Worm (Caenorhabditis elegans): Measurements from ENCODE around the gene B0001.7.

Gene B0001.7

ce11 chrIV:12120536-12120935 lies 33.5 kb downstream of the B0001.7 start:
- TF ChIP-seq nfya-1 (tag; optimal IDR thresholded peaks at IDR 0.05) (peak; percentile 88), pha-2 (tag; optimal IDR thresholded peaks at IDR 0.05) (no peak)

- TF ChIP-seq unc-42 (tag; optimal IDR thresholded peaks at IDR 0.05) (peak; percentile 91), fkh-6 (tag; optimal IDR thresholded peaks at IDR 0.05) (no peak)
Measured at ce11 chrIV:12114498-12114897, 39.5 kb downstream of the B0001.7 start.

- TF ChIP-seq ceh-18 (tag; optimal IDR thresholded peaks at IDR 0.05), result peak; percentile 62
- TF ChIP-seq ceh-9 (tag; optimal IDR thresholded peaks at IDR 0.05), result no peak
Measured at ce11 chrIV:12113056-12113455, 41.0 kb downstream of the B0001.7 start.

- TF ChIP-seq rnt-1 (tag; optimal IDR thresholded peaks at IDR 0.05), result no peak
- TF ChIP-seq ceh-30 (tag; optimal IDR thresholded peaks at IDR 0.05), result no peak
- TF ChIP-seq ceh-31 (tag; optimal IDR thresholded peaks at IDR 0.05), result no peak
- no peak for TF ChIP-seq ztf-16 (tag; optimal IDR thresholded peaks at IDR 0.05)
- TF ChIP-seq K02D7.2 (tag; optimal IDR thresholded peaks at IDR 0.05), result no peak
- TF ChIP-seq che-1 (tag; optimal IDR thresholded peaks at IDR 0.05), result no peak
- TF ChIP-seq dve-1 (tag; optimal IDR thresholded peaks at IDR 0.05), result no peak
- no peak for TF ChIP-seq ceh-6 (GFP tag; optimal IDR thresholded peaks at IDR 0.05)
- no peak for TF ChIP-seq fkh-10 (GFP tag; optimal IDR thresholded peaks at IDR 0.05)
- TF ChIP-seq nhr-232 (tag; optimal IDR thresholded peaks at IDR 0.05), result no peak
- TF ChIP-seq K09A11.1 (tag; optimal IDR thresholded peaks at IDR 0.05; ENCODE audit: insufficient read depth), result no peak
- TF ChIP-seq tbx-2 (tag; optimal IDR thresholded peaks at IDR 0.05), result no peak
- TF ChIP-seq elt-4 (tag; optimal IDR thresholded peaks at IDR 0.05), result no peak
- TF ChIP-seq mec-3 (tag; optimal IDR thresholded peaks at IDR 0.05; ENCODE audit: borderline replicate concordance), result no peak
Measured at ce11 chrIV:12111477-12111876, 42.6 kb downstream of the B0001.7 start, which contains the start of gene dlc-2. TSS of gene dlc-2 (minus strand) at chrIV:12111577.

- no peak for TF ChIP-seq elt-2 (tag; optimal IDR thresholded peaks at IDR 0.05)
- TF ChIP-seq fax-1 (tag; optimal IDR thresholded peaks at IDR 0.05), result no peak
- TF ChIP-seq ceh-31 (tag; optimal IDR thresholded peaks at IDR 0.05), result no peak
- no peak for TF ChIP-seq rnt-1 (tag; optimal IDR thresholded peaks at IDR 0.05)
Measured at ce11 chrIV:12110339-12110738, 43.7 kb downstream of the B0001.7 start, which contains the start of gene col-129. TSS of gene col-129 (minus strand) at chrIV:12110439.

ce11 chrIV:12109743-12110142 lies 44.3 kb downstream of the B0001.7 start:
- TF ChIP-seq ceh-9 (tag; optimal IDR thresholded peaks at IDR 0.05), result no peak
- TF ChIP-seq unc-42 (tag; optimal IDR thresholded peaks at IDR 0.05), result no peak
- no peak for TF ChIP-seq nhr-232 (tag; optimal IDR thresholded peaks at IDR 0.05)
- no peak for TF ChIP-seq syd-9 (tag; optimal IDR thresholded peaks at IDR 0.05)
- no peak for TF ChIP-seq ama-1 (optimal IDR thresholded peaks at IDR 0.05)

- TF ChIP-seq fax-1 (tag; optimal IDR thresholded peaks at IDR 0.05) (no peak), pag-3 (tag; optimal IDR thresholded peaks at IDR 0.05; ENCODE audit: borderline replicate concordance) (no peak), rnt-1 (tag; optimal IDR thresholded peaks at IDR 0.05) (no peak), elt-4 (tag; optimal IDR thresholded peaks at IDR 0.05) (peak; percentile 38), che-1 (tag; optimal IDR thresholded peaks at IDR 0.05) (no peak), C38D4.7 (GFP tag; optimal IDR thresholded peaks at IDR 0.05) (no peak), pax-1 (tag; optimal IDR thresholded peaks at IDR 0.05) (no peak), pha-4 (tag; optimal IDR thresholded peaks at IDR 0.05) (no peak)
Measured at ce11 chrIV:12108984-12109657, 44.9 kb downstream of the B0001.7 start.
